Fruit fly (Drosophila melanogaster) whole organism, wandering third instar larva: Measurements from ENCODE around the gene Gale.

Experiments used
- Abd-B ChIP-seq: fragments of >200 bp; optimal IDR thresholded peaks from 2 replicates; lab custom pipeline; 2017; ENCODE audit warnings: missing biosample characterization, missing genetic modification characterization
- CrebA ChIP-seq: fragments of 200-800 bp; sonication (Bioruptor generic); optimal IDR thresholded peaks from 2 replicates; lab custom pipeline; 2016; ENCODE audit warnings: missing biosample characterization, mild to moderate bottlenecking, missing genetic modification characterization, borderline replicate concordance
- Dfd ChIP-seq: fragments of >200 bp; optimal IDR thresholded peaks from 2 replicates; lab custom pipeline; 2017; ENCODE audit warnings: missing biosample characterization, missing genetic modification characterization
- Dif ChIP-seq: fragments of 200-275, 200-300 bp; sonication (Bioruptor generic); optimal IDR thresholded peaks from 2 replicates; lab custom pipeline; 2018; ENCODE audit warnings: missing biosample characterization, missing genetic modification characterization; ENCODE audit not compliant: partially characterized antibody
- GATAd ChIP-seq: sonication (Bioruptor generic); optimal IDR thresholded peaks from 2 replicates; lab custom pipeline; 2016; ENCODE audit warnings: missing biosample characterization, missing genetic modification characterization
- HLH106 ChIP-seq: fragments of 200-800 bp; optimal IDR thresholded peaks from 3 replicates; lab custom pipeline; 2019; ENCODE audit warnings: missing biosample characterization, mild to moderate bottlenecking, missing genetic modification characterization, moderate library complexity
- Hnf4 ChIP-seq: fragments of 200-800 bp; sonication (Bioruptor generic); optimal IDR thresholded peaks from 2 replicates; lab custom pipeline; 2016; ENCODE audit warnings: missing biosample characterization, mild to moderate bottlenecking, missing genetic modification characterization
- Hr78 ChIP-seq: fragments of >200 bp; optimal IDR thresholded peaks from 2 replicates; lab custom pipeline; 2017; ENCODE audit warnings: missing biosample characterization, missing genetic modification characterization
- Hr83 ChIP-seq: fragments of 200-300 bp; sonication (Bioruptor generic); optimal IDR thresholded peaks from 2 replicates; lab custom pipeline; 2016; ENCODE audit warnings: missing biosample characterization, mild to moderate bottlenecking, missing genetic modification characterization, moderate library complexity; ENCODE audit not compliant: poor library complexity, severe bottlenecking
- Jra ChIP-seq: sonication (Bioruptor generic); optimal IDR thresholded peaks from 2 replicates; lab custom pipeline; 2016; ENCODE audit warnings: missing biosample characterization, missing genetic modification characterization
- Mio ChIP-seq: sonication (Bioruptor generic); optimal IDR thresholded peaks from 2 replicates; lab custom pipeline; 2016; ENCODE audit warnings: missing biosample characterization, missing genetic modification characterization
- Myc ChIP-seq: fragments of >200 bp; optimal IDR thresholded peaks from 2 replicates; lab custom pipeline; 2017
- N ChIP-seq: fragments of >200 bp; optimal IDR thresholded peaks from 2 replicates; lab custom pipeline; 2018; ENCODE audit warnings: missing biosample characterization, missing external identifiers, missing genetic modification characterization
- OdsH ChIP-seq: fragments of 200-800 bp; sonication (Bioruptor generic); optimal IDR thresholded peaks from 2 replicates; lab custom pipeline; 2016; ENCODE audit warnings: missing biosample characterization, mild to moderate bottlenecking, missing genetic modification characterization
- Rel ChIP-seq, 2 experiments: fragments of 200-800 bp; sonication (Bioruptor generic) in 1 of 2; optimal IDR thresholded peaks; 2 replicates in 1 of 2; 3 replicates in 1 of 2; lab custom pipeline; 2016 to 2019; ENCODE audit warnings: mild to moderate bottlenecking in 2 of 2, missing biosample characterization in 2 of 2, missing genetic modification characterization in 2 of 2, moderate library complexity in 1 of 2
- Sp1 ChIP-seq: fragments of 200-800 bp; sonication (Bioruptor generic); optimal IDR thresholded peaks from 3 replicates; lab custom pipeline; 2019; ENCODE audit warnings: missing biosample characterization, mild to moderate bottlenecking, missing genetic modification characterization, moderate library complexity
- Vsx2 ChIP-seq: fragments of 200-300, 225-300 bp; sonication (Bioruptor generic); optimal IDR thresholded peaks from 2 replicates; lab custom pipeline; 2018; ENCODE audit warnings: missing biosample characterization, missing genetic modification characterization; ENCODE audit not compliant: partially characterized antibody
- brk ChIP-seq: fragments of 200-800 bp; sonication (Bioruptor generic); optimal IDR thresholded peaks from 2 replicates; lab custom pipeline; 2016; ENCODE audit warnings: missing biosample characterization, mild to moderate bottlenecking, missing genetic modification characterization
- dl ChIP-seq, 2 experiments: fragments of 175-275, 200-275 bp in 1 of 2; fragments of 200-275 bp in 1 of 2; sonication (Bioruptor generic); optimal IDR thresholded peaks; lab custom pipeline; 2018; ENCODE audit warnings: mild to moderate bottlenecking in 2 of 2, missing biosample characterization in 2 of 2, missing genetic modification characterization in 2 of 2, moderate library complexity in 2 of 2; ENCODE audit not compliant: partially characterized antibody in 2 of 2, insufficient read depth in 1 of 2
- dmrt93B ChIP-seq: fragments of 200-800 bp; sonication (Bioruptor generic); optimal IDR thresholded peaks from 2 replicates; lab custom pipeline; 2018; ENCODE audit warnings: missing biosample characterization, mild to moderate bottlenecking, missing genetic modification characterization
- dsf ChIP-seq: sonication (Bioruptor generic); optimal IDR thresholded peaks from 2 replicates; lab custom pipeline; 2016; ENCODE audit warnings: missing biosample characterization, missing genetic modification characterization, borderline replicate concordance
- ey ChIP-seq: fragments of 200-800 bp; sonication (Bioruptor generic); optimal IDR thresholded peaks from 2 replicates; lab custom pipeline; 2016; ENCODE audit warnings: missing biosample characterization, missing genetic modification characterization
- fru ChIP-seq: fragments of 200-800 bp; sonication (Bioruptor generic); optimal IDR thresholded peaks from 3 replicates; lab custom pipeline; 2016; ENCODE audit warnings: missing biosample characterization, mild to moderate bottlenecking, missing genetic modification characterization
- h ChIP-seq: fragments of 200-800 bp; sonication (Bioruptor generic); optimal IDR thresholded peaks from 3 replicates; lab custom pipeline; 2016; ENCODE audit warnings: missing biosample characterization, mild to moderate bottlenecking, missing genetic modification characterization
- jim ChIP-seq: fragments of 175-275, 200-325 bp; sonication (Bioruptor generic); optimal IDR thresholded peaks from 2 replicates; lab custom pipeline; 2016; ENCODE audit warnings: missing biosample characterization, mild to moderate bottlenecking, missing genetic modification characterization
- lola ChIP-seq: fragments of >200 bp; optimal IDR thresholded peaks from 2 replicates; lab custom pipeline; 2017; ENCODE audit warnings: missing biosample characterization, missing genetic modification characterization
- pan ChIP-seq: fragments of >200 bp; optimal IDR thresholded peaks from 2 replicates; lab custom pipeline; 2017
- psq ChIP-seq: fragments of 200-800 bp; sonication (Bioruptor generic); optimal IDR thresholded peaks from 3 replicates; lab custom pipeline; 2017; ENCODE audit warnings: missing biosample characterization, mild to moderate bottlenecking, missing genetic modification characterization, moderate library complexity
- rgr ChIP-seq: fragments of 200-800 bp; sonication (Bioruptor generic); optimal IDR thresholded peaks from 3 replicates; lab custom pipeline; 2016; ENCODE audit warnings: missing biosample characterization, mild to moderate bottlenecking, missing genetic modification characterization
- sage ChIP-seq: fragments of 200-800 bp; sonication (Bioruptor generic); optimal IDR thresholded peaks from 2 replicates; lab custom pipeline; 2016; ENCODE audit warnings: missing biosample characterization, mild to moderate bottlenecking, missing genetic modification characterization
- sv ChIP-seq: fragments of 200-800 bp; sonication (Bioruptor generic); optimal IDR thresholded peaks from 3 replicates; lab custom pipeline; 2016; ENCODE audit warnings: missing biosample characterization, missing genetic modification characterization
- tai ChIP-seq: sonication (Bioruptor generic); optimal IDR thresholded peaks from 2 replicates; lab custom pipeline; 2016; ENCODE audit warnings: missing biosample characterization, missing genetic modification characterization
- usp ChIP-seq: fragments of >200 bp; optimal IDR thresholded peaks from 2 replicates; lab custom pipeline; 2017; ENCODE audit warnings: missing biosample characterization, missing genetic modification characterization
- woc ChIP-seq: sonication (Bioruptor generic); optimal IDR thresholded peaks from 2 replicates; lab custom pipeline; 2016; ENCODE audit warnings: missing biosample characterization, mild to moderate bottlenecking, missing genetic modification characterization

Gale gene

DNA sequence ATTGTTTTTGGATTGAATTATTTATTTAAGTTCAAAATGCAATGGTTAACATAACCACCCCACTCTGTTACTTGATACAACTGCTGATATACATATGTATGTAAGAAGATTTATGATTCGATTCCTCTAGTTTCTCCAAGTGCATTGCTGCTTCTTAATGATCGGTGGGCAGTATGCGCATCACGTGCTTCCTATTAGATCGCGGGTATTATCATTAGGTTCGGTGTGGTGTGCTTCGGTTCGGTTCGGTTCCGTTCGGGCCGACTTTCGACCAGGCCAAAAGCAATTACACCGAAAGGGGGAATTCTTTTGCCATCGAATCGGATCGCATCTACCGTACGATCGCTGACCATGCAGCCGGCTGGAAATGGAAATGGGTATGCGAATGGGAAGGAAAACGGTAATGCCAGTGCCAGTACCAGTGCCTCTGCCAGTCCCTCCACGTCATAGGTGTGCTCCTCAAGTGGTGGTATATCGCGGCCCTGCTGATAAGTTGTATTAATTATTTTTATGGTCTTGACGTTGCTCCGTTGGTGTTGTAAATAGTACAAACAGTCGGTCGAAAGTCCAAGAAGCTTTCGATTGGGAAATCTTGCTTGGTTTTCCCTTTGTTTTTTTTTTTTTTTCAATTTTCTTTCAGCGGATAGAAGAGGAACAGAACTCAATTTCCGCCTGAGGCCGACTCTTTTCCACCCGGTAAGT, 10.9 kb upstream of the Gale start:
- TF ChIP-seq GATAd (GFP tag; lab: Kevin White, UChicago), result no peak
- TF ChIP-seq Hnf4 (GFP tag; lab: Kevin White, UChicago), result no peak
- TF ChIP-seq Rel (GFP tag; optimal IDR thresholded peaks at IDR 0.05; lab: Kevin White, UChicago), result no peak
- peak; percentile 76 for TF ChIP-seq Rel (tag; optimal IDR thresholded peaks at IDR 0.05; lab: Kevin White, UChicago)

dm6 chr3L:638031-638414, 10.3 kb upstream of the Gale start:
- TF ChIP-seq Hr83 (no peak), Dfd (GFP tag; lab: Kevin White, UChicago) (no peak), N (no peak), dsf (no peak), sv (GFP tag; lab: Kevin White, UChicago) (no peak), Jra (no peak), sage (GFP tag; lab: Kevin White, UChicago) (no peak), Rel (GFP tag; optimal IDR thresholded peaks at IDR 0.05; lab: Kevin White, UChicago) (no peak), Rel (tag; optimal IDR thresholded peaks at IDR 0.05; lab: Kevin White, UChicago) (no peak), dl (GFP tag; optimal IDR thresholded peaks at IDR 0.05; lab: Kevin White, UChicago; ENCODE audit: insufficient read depth in 1 of 2, partially characterized antibody in 2 of 2) (no peak), Myc (lab: Kevin White, UChicago) (no peak)
- TF ChIP-seq, all 38 proteins: peak for 0

DNA sequence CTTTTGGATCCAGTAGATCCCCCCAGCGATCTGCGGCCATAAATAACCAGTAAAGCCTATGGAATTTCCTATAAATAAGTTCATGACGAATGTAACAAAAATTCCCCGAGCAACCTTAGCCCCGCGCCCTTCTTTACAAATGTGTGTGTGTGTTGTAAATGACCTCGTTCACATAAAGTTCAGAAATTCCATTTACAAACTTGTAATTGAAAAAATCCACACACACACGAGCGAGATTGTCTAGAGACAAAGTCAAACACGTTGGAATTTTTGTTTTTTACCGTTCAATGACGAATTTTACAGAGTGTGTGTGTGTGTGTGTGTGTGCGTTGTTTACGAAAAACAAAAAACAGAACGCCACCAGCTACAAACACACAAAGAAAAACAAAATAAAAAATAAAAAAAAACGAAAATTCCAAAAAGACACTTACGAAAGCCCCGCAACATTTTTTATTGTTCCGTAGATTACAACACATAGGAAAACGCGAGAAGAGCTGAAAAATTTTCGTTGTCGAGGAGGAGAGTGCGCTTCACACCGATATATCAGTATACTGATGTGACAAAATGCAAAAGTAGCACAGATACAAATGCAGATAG, 9.5 kb upstream of the Gale start:
- TF ChIP-seq Sp1 (GFP tag; lab: Kevin White, UChicago) (peak; percentile 71), Rel (GFP tag; optimal IDR thresholded peaks at IDR 0.05; lab: Kevin White, UChicago) (no peak), Rel (tag; optimal IDR thresholded peaks at IDR 0.05; lab: Kevin White, UChicago) (peak; percentile 37), sage (GFP tag; lab: Kevin White, UChicago) (no peak)

DNA sequence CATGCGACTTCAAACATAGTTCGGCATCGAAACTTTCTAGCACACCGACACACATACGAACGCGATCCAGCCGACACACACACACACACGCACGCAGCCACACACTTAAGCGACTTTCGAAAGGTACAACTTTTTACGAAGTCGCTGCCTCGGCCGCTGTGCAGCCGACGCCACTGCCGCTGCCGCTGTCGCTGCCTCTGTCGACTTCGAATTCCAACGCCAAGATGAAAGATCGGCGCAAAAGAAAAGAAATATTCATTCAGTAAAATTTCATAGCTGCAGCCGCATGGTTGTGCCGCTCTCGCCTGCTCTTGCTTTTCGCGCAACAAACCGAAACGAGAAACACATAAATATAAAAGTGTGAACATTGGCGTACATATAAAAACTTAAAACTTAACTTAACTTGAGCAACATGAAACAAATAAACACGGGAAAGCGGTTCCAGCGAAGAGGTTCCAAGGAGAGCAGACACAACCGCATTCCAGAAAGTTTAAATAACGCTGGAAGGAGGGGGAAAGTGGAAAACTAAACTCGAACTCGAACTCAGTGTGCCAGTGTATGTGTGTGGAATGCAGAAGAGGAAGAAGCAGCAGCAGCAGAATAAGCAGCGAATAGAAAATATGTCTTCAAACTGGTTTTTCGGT, 8.8 kb upstream of the Gale start:
- TF ChIP-seq sage (GFP tag; lab: Kevin White, UChicago) (no peak), Dfd (GFP tag; lab: Kevin White, UChicago) (peak; percentile 58), Dif (GFP tag; lab: Kevin White, UChicago) (peak; percentile 31), Sp1 (GFP tag; lab: Kevin White, UChicago) (no peak), GATAd (GFP tag; lab: Kevin White, UChicago) (no peak), Rel (GFP tag; optimal IDR thresholded peaks at IDR 0.05; lab: Kevin White, UChicago) (no peak), Rel (tag; optimal IDR thresholded peaks at IDR 0.05; lab: Kevin White, UChicago) (no peak)

DNA sequence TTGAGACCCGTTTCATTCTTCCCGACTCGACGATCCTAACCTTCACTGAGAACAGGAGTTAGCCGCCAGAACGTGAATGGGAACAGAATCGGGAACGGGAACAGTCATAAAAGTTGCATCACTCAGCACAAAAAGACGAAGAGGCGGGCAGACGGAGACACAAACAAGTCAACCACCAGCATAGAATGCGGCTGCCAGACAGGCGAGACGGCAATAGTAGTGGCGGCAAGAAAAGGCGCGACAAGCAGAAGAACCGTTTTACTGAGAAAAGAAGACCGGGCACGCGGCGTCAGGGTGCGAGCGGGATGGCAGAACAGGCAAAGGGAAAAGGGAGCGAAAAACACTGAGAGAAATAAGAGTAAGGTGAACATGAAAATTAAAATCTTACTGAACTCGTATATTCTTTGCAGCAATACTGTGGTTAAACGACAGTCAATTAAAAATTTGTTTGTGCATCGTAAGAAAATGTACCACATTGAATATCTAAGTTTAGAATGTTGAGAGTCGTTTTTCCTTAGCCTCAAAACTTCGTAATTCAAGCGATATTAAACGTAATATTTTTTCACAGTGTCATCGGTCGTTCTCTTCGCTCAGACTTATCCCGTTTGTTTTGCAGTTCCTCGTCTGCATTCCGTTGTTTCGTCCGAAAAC, 7.9 kb upstream of the Gale start:
- no peak for TF ChIP-seq Myc (lab: Kevin White, UChicago)
- no peak for TF ChIP-seq GATAd (GFP tag; lab: Kevin White, UChicago)
- peak; percentile 94 for TF ChIP-seq psq
- TF ChIP-seq Vsx2 (GFP tag; lab: Kevin White, UChicago), result no peak
- TF ChIP-seq N, result no peak
- no peak for TF ChIP-seq Abd-B (GFP tag; lab: Kevin White, UChicago)
- TF ChIP-seq h, result peak; percentile 93
- no peak for TF ChIP-seq CrebA (GFP tag; lab: Kevin White, UChicago)
- TF ChIP-seq dsf, result peak; percentile 34
- TF ChIP-seq Jra, result peak; percentile 35
- peak; percentile 93 for TF ChIP-seq woc (GFP tag; lab: Kevin White, UChicago)
- peak; percentile 91 for TF ChIP-seq HLH106 (tag; lab: Kevin White, UChicago)
- TF ChIP-seq dmrt93B (GFP tag; lab: Kevin White, UChicago), result peak; percentile 77
- no peak for TF ChIP-seq jim (GFP tag; lab: Kevin White, UChicago)
- peak; percentile 73 for TF ChIP-seq brk
- peak; percentile 91 for TF ChIP-seq rgr (GFP tag; lab: Kevin White, UChicago)
- TF ChIP-seq Dfd (GFP tag; lab: Kevin White, UChicago), result peak; percentile 58
- TF ChIP-seq OdsH (GFP tag; lab: Kevin White, UChicago), result peak; percentile 92
- TF ChIP-seq Mio (GFP tag; lab: Kevin White, UChicago), result no peak
- TF ChIP-seq tai (GFP tag; lab: Kevin White, UChicago), result peak; percentile 75
- peak; percentile 95 for TF ChIP-seq fru (GFP tag; lab: Kevin White, UChicago)
- TF ChIP-seq Sp1 (GFP tag; lab: Kevin White, UChicago), result peak; percentile 90
- TF ChIP-seq Hnf4 (GFP tag; lab: Kevin White, UChicago), result peak; percentile 85
- no peak for TF ChIP-seq Hr78 (GFP tag; lab: Kevin White, UChicago)
- peak; percentile 74 for TF ChIP-seq sage (GFP tag; lab: Kevin White, UChicago)
- TF ChIP-seq lola (GFP tag; lab: Kevin White, UChicago), result no peak
- TF ChIP-seq dl (GFP tag; optimal IDR thresholded peaks at IDR 0.05; lab: Kevin White, UChicago; ENCODE audit: insufficient read depth in 1 of 2, partially characterized antibody in 2 of 2), result no peak
- no peak for TF ChIP-seq usp (GFP tag; lab: Kevin White, UChicago)
- no peak for TF ChIP-seq pan
- TF ChIP-seq ey (GFP tag; lab: Kevin White, UChicago), result peak; percentile 91
- peak; percentile 85 for TF ChIP-seq sv (GFP tag; lab: Kevin White, UChicago)
